Fruit fly (Drosophila melanogaster): ENCODE measurements around the gene Ost48.

Ost48 gene

dm6 chrX:9201866-9202681, 43.8 kb upstream of the Ost48 start (continued):
- no peak for TF ChIP-seq hkb (optimal IDR thresholded peaks at IDR 0.05)
- TF ChIP-seq hkb (GFP tag; IDR thresholded peaks at IDR 0.05) = peak; percentile 64
- peak; percentile 76 for TF ChIP-seq CG10543 (GFP tag; optimal IDR thresholded peaks at IDR 0.05)
- TF ChIP-seq zen (tag; optimal IDR thresholded peaks at IDR 0.05) = no peak
- peak; percentile 32 for TF ChIP-seq CG31365 (tag; optimal IDR thresholded peaks at IDR 0.05)
- peak in 1 of 2 experiments; percentile 9 for TF ChIP-seq Trl (optimal IDR thresholded peaks at IDR 0.05)
- TF ChIP-seq Trl (GFP tag; optimal IDR thresholded peaks at IDR 0.05) = no peak
- TF ChIP-seq dm (GFP tag; optimal IDR thresholded peaks at IDR 0.05) = no peak
- no peak for TF ChIP-seq CG13123 (GFP tag; optimal IDR thresholded peaks at IDR 0.05)
- peak; percentile 69 for TF ChIP-seq NfI (GFP tag; optimal IDR thresholded peaks at IDR 0.05)
- TF ChIP-seq CG6813 (GFP tag; optimal IDR thresholded peaks at IDR 0.05) = peak; percentile 68
- no peak for TF ChIP-seq CHES-1-like (GFP tag; optimal IDR thresholded peaks at IDR 0.05)
- peak; percentile 80 for TF ChIP-seq gem (tag; optimal IDR thresholded peaks at IDR 0.05)
- TF ChIP-seq Nf-YB (GFP tag; optimal IDR thresholded peaks at IDR 0.05) = peak; percentile 58
- TF ChIP-seq lmd (GFP tag; IDR thresholded peaks at IDR 0.05) = peak; percentile 80; the same call in 1 of the 2 replicates
- TF ChIP-seq btn (GFP tag; optimal IDR thresholded peaks at IDR 0.05) = no peak
- TF ChIP-seq bsh (GFP tag; optimal IDR thresholded peaks at IDR 0.05) = peak in 1 of 2 experiments; percentile 39
- TF ChIP-seq ro (GFP tag; IDR thresholded peaks at IDR 0.05) = no peak
- peak; percentile 34; the same call in 1 of the 3 replicates for TF ChIP-seq gce (GFP tag; IDR thresholded peaks at IDR 0.05)
- TF ChIP-seq B-H1 (GFP tag; IDR thresholded peaks at IDR 0.05) = peak; percentile 49
- TF ChIP-seq slp2 (GFP tag; optimal IDR thresholded peaks at IDR 0.05) = no peak
- no peak for TF ChIP-seq CG10462 (GFP tag; optimal IDR thresholded peaks at IDR 0.05)
- TF ChIP-seq Jarid2 (GFP tag; optimal IDR thresholded peaks at IDR 0.05) = peak; percentile 47
- TF ChIP-seq nerfin-2 (GFP tag; IDR thresholded peaks at IDR 0.05; ENCODE audit: partially characterized antibody) = no peak
- TF ChIP-seq p53 (GFP tag; optimal IDR thresholded peaks at IDR 0.05) = no peak
- TF ChIP-seq org-1 (GFP tag; optimal IDR thresholded peaks at IDR 0.05) = peak; percentile 29
- TF ChIP-seq CG5245 (GFP tag; optimal IDR thresholded peaks at IDR 0.05) = no peak
- TF ChIP-seq CG15073 (GFP tag; optimal IDR thresholded peaks at IDR 0.05) = no peak
- TF ChIP-seq CG11560 (tag; IDR thresholded peaks at IDR 0.05) = peak; percentile 79
- TF ChIP-seq CG32772 (GFP tag; IDR thresholded peaks at IDR 0.05) = peak; percentile 65
- TF ChIP-seq CG13287 (GFP tag; IDR thresholded peaks at IDR 0.05; ENCODE audit: partially characterized antibody) = no peak
- peak; percentile 9 for TF ChIP-seq tin (GFP tag; optimal IDR thresholded peaks at IDR 0.05)
- TF ChIP-seq HLHmδ (GFP tag; optimal IDR thresholded peaks at IDR 0.05) = no peak
- TF ChIP-seq CG12299 (tag; optimal IDR thresholded peaks at IDR 0.05) = peak; percentile 55
- TF ChIP-seq jing (GFP tag; optimal IDR thresholded peaks at IDR 0.05) = peak; percentile 2
- TF ChIP-seq BtbVII (GFP tag; optimal IDR thresholded peaks at IDR 0.05) = peak; percentile 80
- peak; percentile 96 for TF ChIP-seq slbo (GFP tag; IDR thresholded peaks at IDR 0.05)
- TF ChIP-seq dpn (GFP tag; optimal IDR thresholded peaks at IDR 0.05) = peak in 1 of 2 experiments; percentile 40
- TF ChIP-seq CG14860 (GFP tag; IDR thresholded peaks at IDR 0.05; ENCODE audit: partially characterized antibody) = no peak
- TF ChIP-seq CG7745 (tag; optimal IDR thresholded peaks at IDR 0.05) = no peak
- TF ChIP-seq phol (tag; optimal IDR thresholded peaks at IDR 0.05) = peak; percentile 52
- no peak for TF ChIP-seq CG30020 (tag; optimal IDR thresholded peaks at IDR 0.05)
- TF ChIP-seq tio (GFP tag; optimal IDR thresholded peaks at IDR 0.05) = no peak
- no peak for TF ChIP-seq zen2 (GFP tag; IDR thresholded peaks at IDR 0.05; ENCODE audit: partially characterized antibody)
- TF ChIP-seq CG10979 (tag; optimal IDR thresholded peaks at IDR 0.05) = peak; percentile 57
- peak; percentile 71 for TF ChIP-seq CG7987 (GFP tag; optimal IDR thresholded peaks at IDR 0.05)
- no peak for TF ChIP-seq CG6254 (GFP tag; optimal IDR thresholded peaks at IDR 0.05)
- no peak for TF ChIP-seq Side (GFP tag; optimal IDR thresholded peaks at IDR 0.05)
- peak; percentile 92 for TF ChIP-seq Med (GFP tag)
